Worm (Caenorhabditis elegans) whole organism, L3 larva: ENCODE results near the gene T19D12.2.

Experiments used
- ZK546.5 ChIP-seq: sonication (generic microtip); optimal IDR thresholded peaks from 2 replicates; lab custom pipeline; 2017; ENCODE audit warnings: missing biosample characterization, missing genetic modification characterization
- aly-2 ChIP-seq: fragments of 150-350 bp; optimal IDR thresholded peaks from 2 replicates; lab custom pipeline; 2014; ENCODE audit warnings: missing biosample characterization, missing genetic modification characterization
- egl-27 ChIP-seq: sonication (generic microtip); optimal IDR thresholded peaks from 4 replicates; lab custom pipeline; 2017; ENCODE audit warnings: missing biosample characterization, missing genetic modification reagents, missing genetic modification characterization
- elt-2 ChIP-seq: sonication (generic microtip); optimal IDR thresholded peaks from 2 replicates; lab custom pipeline; 2016; ENCODE audit warnings: missing genetic modification reagents, mild to moderate bottlenecking, missing genetic modification characterization, missing compliant biosample characterization
- fkh-10 ChIP-seq: sonication (generic microtip); optimal IDR thresholded peaks from 2 replicates; lab custom pipeline; 2017; ENCODE audit warnings: missing biosample characterization, missing genetic modification reagents, missing genetic modification characterization
- fos-1 ChIP-seq: fragments of 150-350 bp; optimal IDR thresholded peaks from 2 replicates; lab custom pipeline; 2014; ENCODE audit warnings: missing biosample characterization, missing genetic modification characterization
- jun-1 ChIP-seq: fragments of 150-350 bp; optimal IDR thresholded peaks from 2 replicates; lab custom pipeline; 2014; ENCODE audit warnings: missing biosample characterization, missing genetic modification reagents, missing genetic modification characterization
- mdl-1 ChIP-seq: fragments of 150-350 bp; optimal IDR thresholded peaks from 2 replicates; lab custom pipeline; 2014; ENCODE audit warnings: missing biosample characterization, missing genetic modification characterization
- nfya-1 ChIP-seq: sonication (generic microtip); optimal IDR thresholded peaks from 2 replicates; lab custom pipeline; 2017; ENCODE audit warnings: missing genetic modification characterization, mild to moderate bottlenecking, missing compliant biosample characterization, antibody characterized with exemption, moderate library complexity; ENCODE audit not compliant: insufficient read depth
- nhr-12 ChIP-seq: fragments of 150-350 bp; optimal IDR thresholded peaks from 2 replicates; lab custom pipeline; 2014; ENCODE audit warnings: missing biosample characterization, missing genetic modification characterization
- unc-39 ChIP-seq: sonication (generic microtip); optimal IDR thresholded peaks from 4 replicates; lab custom pipeline; 2017; ENCODE audit warnings: missing biosample characterization, missing genetic modification characterization
- unc-62 ChIP-seq: fragments of 150-350 bp; sonication (generic microtip); optimal IDR thresholded peaks from 4 replicates; lab custom pipeline; 2014; ENCODE audit warnings: missing biosample characterization, missing genetic modification reagents, missing genetic modification characterization
- ztf-11 ChIP-seq: fragments of 150-350 bp; optimal IDR thresholded peaks from 2 replicates; lab custom pipeline; 2014; ENCODE audit warnings: missing biosample characterization, missing genetic modification characterization
- ztf-4 ChIP-seq: fragments of 150-350 bp; optimal IDR thresholded peaks from 2 replicates; lab custom pipeline; 2014; ENCODE audit warnings: missing biosample characterization, missing genetic modification characterization

DNA sequence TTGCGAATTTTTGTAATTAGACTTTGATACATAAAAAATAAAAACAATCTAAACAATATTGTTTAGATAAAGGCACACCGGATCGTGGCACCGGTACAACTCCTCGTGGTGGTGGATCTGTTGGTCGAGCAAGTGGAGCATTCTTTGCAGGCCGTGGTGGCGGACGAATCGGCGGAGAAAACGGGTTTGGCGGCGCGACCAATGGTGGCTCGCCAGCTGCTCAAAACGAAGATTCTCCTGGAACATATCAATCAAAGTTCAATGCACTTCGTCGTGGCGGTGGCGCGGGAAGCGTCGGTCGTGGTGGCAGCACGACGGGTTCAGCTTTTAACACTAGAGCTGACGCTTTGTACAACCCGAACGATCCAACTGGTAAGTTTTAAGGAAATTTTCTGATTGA is 24.8 kb downstream of the T19D12.2 start:
- TF ChIP-seq fkh-10 (GFP tag; lab: Kevin White, UChicago) (no peak), ztf-4 (tag; lab: Kevin White, UChicago) (no peak), mdl-1 (tag; lab: Kevin White, UChicago) (no peak), jun-1 (tag; lab: Kevin White, UChicago) (no peak), elt-2 (tag; lab: Kevin White, UChicago) (no peak), ztf-11 (tag; lab: Kevin White, UChicago) (no peak), fos-1 (tag; lab: Kevin White, UChicago) (no peak), nhr-12 (tag; lab: Kevin White, UChicago) (no peak), aly-2 (tag; lab: Kevin White, UChicago) (no peak), ZK546.5 (tag; lab: Kevin White, UChicago) (no peak), egl-27 (tag; lab: Kevin White, UChicago) (no peak), nfya-1 (tag; lab: Kevin White, UChicago) (no peak), unc-39 (tag; lab: Kevin White, UChicago) (no peak), unc-62 (GFP tag; lab: Kevin White, UChicago) (no peak)
